Fruit fly (Drosophila melanogaster) whole organism, embryonic: ENCODE measurements around the gene Pgant7.
A peak's percentile ranks its signal among the peaks of the same experiment; 100 is the strongest.

Experiments
- Aef1 ChIP-seq: fragments of 200-800 bp; sonication (Bioruptor generic); IDR thresholded peaks from 3 replicates; pipeline ENCODE4 v1.3.6; 2022; ENCODE audit warnings: missing biosample characterization, missing genetic modification characterization
- Antp ChIP-seq: fragments of 200-800 bp; sonication (Bioruptor generic); optimal IDR thresholded peaks from 3 replicates; lab custom pipeline; 2016; ENCODE audit warnings: missing biosample characterization, missing genetic modification characterization
- BtbVII ChIP-seq: fragments of 200-800 bp; sonication (Bioruptor generic); optimal IDR thresholded peaks from 3 replicates; lab custom pipeline; 2017; ENCODE audit warnings: missing biosample characterization, mild to moderate bottlenecking, missing genetic modification characterization
- CG10267 ChIP-seq: fragments of 200-800 bp; sonication (Bioruptor generic); optimal IDR thresholded peaks from 2 replicates; lab custom pipeline; 2018; ENCODE audit warnings: missing biosample characterization, mild to moderate bottlenecking, missing genetic modification characterization, moderate library complexity
- CG15269 ChIP-seq: fragments of 200-800 bp; sonication (Bioruptor generic); optimal IDR thresholded peaks from 2 replicates; lab custom pipeline; 2018; ENCODE audit warnings: missing biosample characterization, mild to moderate bottlenecking, missing genetic modification characterization, moderate library complexity
- CG17385 ChIP-seq: fragments of 200-800 bp; sonication (Bioruptor generic); optimal IDR thresholded peaks from 3 replicates; lab custom pipeline; 2018; ENCODE audit warnings: missing biosample characterization, mild to moderate bottlenecking, missing genetic modification characterization
- CG17829 ChIP-seq: fragments of 200-800 bp; optimal IDR thresholded peaks from 2 replicates; lab custom pipeline; 2019; ENCODE audit warnings: missing biosample characterization, mild to moderate bottlenecking, missing genetic modification characterization, moderate library complexity
- CG32532 ChIP-seq: fragments of 200-800 bp; sonication (Bioruptor generic); IDR thresholded peaks from 2 replicates; pipeline ENCODE4 v1.3.6; 2022; ENCODE audit warnings: missing biosample characterization, missing genetic modification characterization
- CG34422 ChIP-seq: fragments of 200-800 bp; sonication (Bioruptor generic); IDR thresholded peaks from 3 replicates; pipeline ENCODE4 v1.3.6; 2022; ENCODE audit warnings: missing biosample characterization, missing genetic modification characterization
- CG42726 ChIP-seq: fragments of 200-800 bp; sonication (Bioruptor generic); IDR thresholded peaks from 2 replicates; pipeline ENCODE4 v1.3.6; 2022; ENCODE audit warnings: missing biosample characterization, missing genetic modification characterization; ENCODE audit not compliant: partially characterized antibody
- CG4404 ChIP-seq: fragments of 200-800 bp; sonication (Bioruptor generic); IDR thresholded peaks from 2 replicates; pipeline ENCODE4 v1.3.6; 2022; ENCODE audit warnings: missing biosample characterization, missing genetic modification characterization
- CG4707 ChIP-seq: fragments of 200-800 bp; sonication (Bioruptor generic); optimal IDR thresholded peaks from 2 replicates; lab custom pipeline; 2018; ENCODE audit warnings: missing biosample characterization, mild to moderate bottlenecking, missing genetic modification characterization, moderate library complexity
- CG5953 ChIP-seq: fragments of 200-800 bp; sonication (Bioruptor generic); IDR thresholded peaks from 2 replicates; pipeline ENCODE4 v1.3.6; 2022; ENCODE audit warnings: missing biosample characterization, missing genetic modification characterization
- CG6813 ChIP-seq: fragments of 200-800 bp; sonication (Bioruptor generic); optimal IDR thresholded peaks from 2 replicates; lab custom pipeline; 2017; ENCODE audit warnings: missing biosample characterization, missing genetic modification characterization, mild to moderate bottlenecking, moderate library complexity, missing genetic modification reagents
- CG8388 ChIP-seq: fragments of 200-800 bp; sonication (Bioruptor generic); optimal IDR thresholded peaks from 2 replicates; lab custom pipeline; 2019; ENCODE audit warnings: missing biosample characterization, mild to moderate bottlenecking, missing genetic modification characterization, moderate library complexity
- CG8944 ChIP-seq: fragments of 200-800 bp; sonication (Bioruptor generic); optimal IDR thresholded peaks from 3 replicates; lab custom pipeline; 2016; ENCODE audit warnings: missing biosample characterization, missing genetic modification characterization
- CG9727 ChIP-seq: fragments of 200-800 bp; sonication (Bioruptor generic); optimal IDR thresholded peaks from 3 replicates; lab custom pipeline; 2017; ENCODE audit warnings: missing biosample characterization, mild to moderate bottlenecking, missing genetic modification characterization
- CHES-1-like ChIP-seq: fragments of 200-800 bp; sonication (Bioruptor generic); optimal IDR thresholded peaks from 2 replicates; lab custom pipeline; 2016; ENCODE audit warnings: missing biosample characterization, missing genetic modification characterization
- CTCF ChIP-seq: fragments of 200-800 bp; sonication (Bioruptor generic); optimal IDR thresholded peaks from 2 replicates; lab custom pipeline; 2017; ENCODE audit warnings: missing biosample characterization, mild to moderate bottlenecking, missing genetic modification characterization, moderate library complexity
- Camta ChIP-seq: fragments of 200-800 bp; sonication (Bioruptor generic); optimal IDR thresholded peaks from 2 replicates; lab custom pipeline; 2016; ENCODE audit warnings: missing biosample characterization, missing genetic modification characterization
- Dip3 ChIP-seq: fragments of 200-800 bp; sonication (Bioruptor generic); optimal IDR thresholded peaks from 3 replicates; lab custom pipeline; 2016; ENCODE audit warnings: missing biosample characterization, missing genetic modification characterization
- Elba2 ChIP-seq: fragments of 200-800 bp; sonication (Bioruptor generic); optimal IDR thresholded peaks from 3 replicates; lab custom pipeline; 2016; ENCODE audit warnings: missing biosample characterization, missing genetic modification characterization
- Ets65A ChIP-seq: fragments of 200-800 bp; sonication (Bioruptor generic); peaks from one replicate; lab custom pipeline; 2016; ENCODE audit warnings: missing biosample characterization, missing genetic modification characterization
- HLHmδ ChIP-seq: fragments of 200-800 bp; sonication (Bioruptor generic); optimal IDR thresholded peaks from 2 replicates; lab custom pipeline; 2018; ENCODE audit warnings: missing biosample characterization, mild to moderate bottlenecking, missing genetic modification characterization, moderate library complexity
- Lhr ChIP-seq: fragments of 200-800 bp; sonication (Bioruptor generic); optimal IDR thresholded peaks from 3 replicates; lab custom pipeline; 2017; ENCODE audit warnings: mild to moderate bottlenecking, missing biosample characterization, missing genetic modification reagents, missing genetic modification characterization
- Med ChIP-seq: fragments of 200-800 bp; sonication (Bioruptor generic); peaks from one replicate; lab custom pipeline; 2016; ENCODE audit warnings: missing biosample characterization, missing genetic modification characterization, mild to moderate bottlenecking, inconsistent platforms, moderate library complexity
- Mes4 ChIP-seq: fragments of 200-800 bp; sonication (Bioruptor generic); optimal IDR thresholded peaks from 2 replicates; lab custom pipeline; 2016; ENCODE audit warnings: missing biosample characterization, missing genetic modification characterization
- NFAT ChIP-seq: fragments of 200-800 bp; sonication (Bioruptor generic); IDR thresholded peaks from 2 replicates; pipeline ENCODE4 v1.3.6; 2022; ENCODE audit warnings: missing biosample characterization, missing genetic modification characterization
- Nf-YA ChIP-seq: fragments of 200-800 bp; sonication (Bioruptor generic); IDR thresholded peaks from 2 replicates; pipeline ENCODE4 v1.3.6; 2022; ENCODE audit warnings: missing biosample characterization, missing genetic modification characterization
- Oli ChIP-seq: fragments of 200-800 bp; sonication (Bioruptor generic); optimal IDR thresholded peaks from 2 replicates; lab custom pipeline; 2018; ENCODE audit warnings: missing biosample characterization, mild to moderate bottlenecking, missing genetic modification characterization, moderate library complexity
- Rfx ChIP-seq: fragments of 200-800 bp; sonication (Bioruptor generic); IDR thresholded peaks from 2 replicates; pipeline ENCODE4 v1.3.6; 2022; ENCODE audit warnings: missing biosample characterization, missing genetic modification characterization
- ase ChIP-seq: fragments of 200-800 bp; sonication (Bioruptor generic); IDR thresholded peaks from 3 replicates; pipeline ENCODE4 v1.3.6; 2022; ENCODE audit warnings: missing biosample characterization, missing genetic modification characterization
- croc ChIP-seq: fragments of 200-800 bp; sonication (Bioruptor generic); conservative IDR thresholded peaks from 3 replicates; pipeline ENCODE4 v1.3.6; 2022; ENCODE audit warnings: missing biosample characterization, missing genetic modification characterization
- dm ChIP-seq: fragments of 200-800 bp; sonication (Bioruptor generic); optimal IDR thresholded peaks from 3 replicates; lab custom pipeline; 2016; ENCODE audit warnings: missing biosample characterization, missing genetic modification characterization
- dmrt11E ChIP-seq: fragments of 200-800 bp; sonication (Bioruptor generic); optimal IDR thresholded peaks from 3 replicates; lab custom pipeline; 2018; ENCODE audit warnings: missing biosample characterization, mild to moderate bottlenecking, missing genetic modification characterization, moderate library complexity
- en ChIP-seq: fragments of 200-800 bp; sonication (Bioruptor generic); optimal IDR thresholded peaks from 2 replicates; lab custom pipeline; 2016; ENCODE audit warnings: missing biosample characterization, missing genetic modification characterization
- grau ChIP-seq: fragments of 200-800 bp; optimal IDR thresholded peaks from 3 replicates; lab custom pipeline; 2019; ENCODE audit warnings: missing biosample characterization, mild to moderate bottlenecking, missing genetic modification characterization, moderate library complexity
- lmd ChIP-seq: fragments of 200-800 bp; sonication (Bioruptor generic); IDR thresholded peaks from 2 replicates; pipeline ENCODE4 v1.3.6; 2022; ENCODE audit warnings: missing biosample characterization, missing genetic modification characterization
- lov ChIP-seq, 2 experiments: fragments of 200-800 bp in 1 of 2; fragments of >200 bp in 1 of 2; sonication (Bioruptor generic) in 1 of 2; IDR thresholded peaks in 1 of 2; optimal IDR thresholded peaks in 1 of 2; 2 replicates in 1 of 2; 3 replicates in 1 of 2; pipeline versions ENCODE4 v1.3.6 to Lab custom; 2017 to 2022; ENCODE audit warnings: missing biosample characterization in 1 of 2, missing genetic modification characterization in 1 of 2
- onecut ChIP-seq: fragments of 200-800 bp; sonication (Bioruptor generic); IDR thresholded peaks from 2 replicates; pipeline ENCODE4 v1.3.6; 2022; ENCODE audit warnings: missing biosample characterization, missing genetic modification characterization
- otp ChIP-seq: fragments of 200-800 bp; sonication (Bioruptor generic); IDR thresholded peaks from 3 replicates; pipeline ENCODE4, ENCODE4 v1.3.6; 2022; ENCODE audit warnings: missing biosample characterization, missing genetic modification characterization
- pan ChIP-seq, 4 experiments: fragments of >200 bp in 3 of 4; fragments of 200-800 bp in 1 of 4; sonication (Bioruptor generic) in 1 of 4; optimal IDR thresholded peaks in 3 of 4; IDR thresholded peaks in 1 of 4; 2 replicates each; pipeline versions ENCODE4 v1.3.6 to Lab custom; 2017 to 2022; ENCODE audit warnings: missing biosample characterization in 2 of 4, missing genetic modification characterization in 2 of 4, mixed read lengths in 1 of 4
- pb ChIP-seq: fragments of 200-800 bp; sonication (Bioruptor generic); optimal IDR thresholded peaks from 3 replicates; lab custom pipeline; 2016; ENCODE audit warnings: missing biosample characterization, missing genetic modification characterization
- ro ChIP-seq: fragments of 200-800 bp; sonication (Bioruptor generic); IDR thresholded peaks from 2 replicates; pipeline ENCODE4 v1.3.6; 2022; ENCODE audit warnings: missing biosample characterization, missing genetic modification characterization
- sens ChIP-seq: fragments of 200-800 bp; sonication (Bioruptor generic); peaks from one replicate; lab custom pipeline; 2016; ENCODE audit warnings: missing biosample characterization, missing genetic modification characterization
- sqz ChIP-seq: fragments of 200-800 bp; sonication (Bioruptor generic); optimal IDR thresholded peaks from 3 replicates; lab custom pipeline; 2018; ENCODE audit warnings: missing biosample characterization, mild to moderate bottlenecking, missing genetic modification characterization
- stwl ChIP-seq: fragments of 200-800 bp; sonication (Bioruptor generic); optimal IDR thresholded peaks from 3 replicates; lab custom pipeline; 2018; ENCODE audit warnings: missing biosample characterization, mild to moderate bottlenecking, missing genetic modification characterization, moderate library complexity
- ttk ChIP-seq: fragments of 200-800 bp; sonication (Bioruptor generic); IDR thresholded peaks from 2 replicates; pipeline ENCODE4 v2.1.2; 2022; ENCODE audit warnings: missing biosample characterization, missing genetic modification characterization
- unpg ChIP-seq: fragments of 200-800 bp; sonication (Bioruptor generic); optimal IDR thresholded peaks from 3 replicates; lab custom pipeline; 2018; ENCODE audit warnings: missing biosample characterization, mild to moderate bottlenecking, missing genetic modification characterization, moderate library complexity
- z ChIP-seq: fragments of 200-800 bp; sonication (Bioruptor generic); IDR thresholded peaks from 3 replicates; pipeline ENCODE4 v1.3.6; 2022; ENCODE audit warnings: missing biosample characterization, missing genetic modification characterization

Gene Pgant7

dm6 chrX:18517415-18517814, 17.6 kb upstream of the Pgant7 start (continued):
- TF ChIP-seq dm (GFP tag; lab: Kevin White, UChicago) (peak; percentile 19), unpg (GFP tag; lab: Kevin White, UChicago) (peak; percentile 29), CG17829 (tag; lab: Kevin White, UChicago) (peak; percentile 40), lmd (GFP tag; lab: Robert Waterston, UW) (peak; percentile 48; the same call in 1 of the 2 replicates), lov (optimal IDR thresholded peaks at IDR 0.05; lab: Kevin White, UChicago) (no peak), lov (GFP tag; IDR thresholded peaks at IDR 0.05; lab: Robert Waterston, UW) (0 out of 3 replicates have a peak, but pooled peaks have one; percentile 65), Camta (GFP tag; lab: Kevin White, UChicago) (peak; percentile 25), ase (peak; percentile 30; the same call in 1 of the 3 replicates), CG6813 (GFP tag; lab: Kevin White, UChicago) (no peak), CG34422 (GFP tag; lab: Robert Waterston, UW) (0 out of 3 replicates have a peak, but pooled peaks have one; percentile 56), sqz (GFP tag; lab: Kevin White, UChicago) (peak; percentile 81), croc (GFP tag; lab: Robert Waterston, UW) (0 out of 3 replicates have a peak, but pooled peaks have one; percentile 16), NFAT (GFP tag; lab: Robert Waterston, UW) (0 out of 2 replicates have a peak, but pooled peaks have one; percentile 11), pan (optimal IDR thresholded peaks at IDR 0.05; lab: Kevin White, UChicago) (no peak), pan (GFP tag; optimal IDR thresholded peaks at IDR 0.05 in 1 of 2, IDR thresholded peaks at IDR 0.05 in 1 of 2) (peak in 1 of 2 experiments; percentile 56), CG5953 (GFP tag; lab: Robert Waterston, UW) (0 out of 2 replicates have a peak, but pooled peaks have one; percentile 8), otp (GFP tag; lab: Robert Waterston, UW) (peak; percentile 70; the same call in 1 of the 3 replicates), CG32532 (GFP tag; lab: Robert Waterston, UW) (peak; percentile 18; the same call in 1 of the 2 replicates), sens (GFP tag; lab: Kevin White, UChicago) (peak; percentile 66), ro (GFP tag; lab: Robert Waterston, UW) (no peak), CG10267 (tag; lab: Kevin White, UChicago) (peak; percentile 6), CG8388 (peak; percentile 6), BtbVII (GFP tag; lab: Kevin White, UChicago) (peak; percentile 16), Oli (peak; percentile 18), CG4707 (GFP tag; lab: Kevin White, UChicago) (peak; percentile 5), CG15269 (peak; percentile 47), CTCF (GFP tag; lab: Kevin White, UChicago) (peak; percentile 96), Mes4 (GFP tag; lab: Kevin White, UChicago) (peak; percentile 10), Aef1 (GFP tag; lab: Robert Waterston, UW) (peak; percentile 62), Elba2 (GFP tag; lab: Kevin White, UChicago) (peak; percentile 9), ttk (GFP tag; lab: Robert Waterston, UW) (peak; percentile 15; the same call in 1 of the 2 replicates), pb (GFP tag; lab: Kevin White, UChicago) (peak; percentile 7), dmrt11E (tag; lab: Kevin White, UChicago) (peak; percentile 5), CG17385 (GFP tag; lab: Kevin White, UChicago) (peak; percentile 29), en (GFP tag; lab: Kevin White, UChicago) (no peak), CHES-1-like (GFP tag; lab: Kevin White, UChicago) (peak; percentile 25), HLHmδ (peak; percentile 32), grau (tag; lab: Kevin White, UChicago) (peak; percentile 29), Antp (GFP tag; lab: Kevin White, UChicago) (peak; percentile 5), onecut (GFP tag; lab: Robert Waterston, UW) (peak; percentile 72), z (0 out of 3 replicates have a peak, but pooled peaks have one; percentile 39), Nf-YA (GFP tag; lab: Robert Waterston, UW) (peak; percentile 38; the same call in 1 of the 2 replicates), Lhr (GFP tag; lab: Kevin White, UChicago) (peak; percentile 43), Dip3 (GFP tag; lab: Kevin White, UChicago) (no peak), CG8944 (peak; percentile 4), Ets65A (GFP tag; lab: Kevin White, UChicago) (peak; percentile 86), CG42726 (GFP tag; lab: Robert Waterston, UW) (peak; percentile 59), stwl (peak; percentile 27), CG9727 (GFP tag; lab: Kevin White, UChicago) (peak; percentile 20), CG4404 (GFP tag; lab: Robert Waterston, UW) (no peak), Med (GFP tag; lab: Kevin White, UChicago) (peak; percentile 87), Rfx (GFP tag; lab: Robert Waterston, UW) (peak; percentile 53)
